Worm (Caenorhabditis elegans): Measurements from ENCODE around the gene svh-1.

Gene svh-1

DNA sequence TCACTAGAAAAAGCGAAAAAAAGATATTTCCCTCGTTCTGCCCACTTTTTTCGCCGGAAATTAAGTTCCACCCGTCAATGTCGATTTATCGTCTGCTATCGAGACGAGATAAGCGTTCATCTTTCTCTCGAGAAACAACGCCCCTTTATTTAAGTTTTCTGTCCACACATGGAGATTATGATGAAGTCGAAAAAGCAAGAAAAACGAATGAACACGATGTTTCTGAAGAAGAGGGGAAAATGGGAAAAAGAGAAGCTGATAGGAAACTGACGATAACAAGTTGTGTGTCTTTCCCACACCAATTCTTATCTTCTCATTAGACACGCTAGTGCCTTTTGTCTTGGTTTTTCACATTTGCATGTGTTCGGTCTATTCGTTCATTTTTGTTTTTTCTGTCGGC, 31.6 kb upstream of the svh-1 start:
- TF ChIP-seq lsy-27 (tag; optimal IDR thresholded peaks at IDR 0.05; ENCODE audit: borderline replicate concordance, insufficient read depth): no peak
- peak; percentile 23 for TF ChIP-seq ets-4 (GFP tag; optimal IDR thresholded peaks at IDR 0.05)
- peak; percentile 91 for TF ChIP-seq nhr-80 (tag; optimal IDR thresholded peaks at IDR 0.05)

DNA sequence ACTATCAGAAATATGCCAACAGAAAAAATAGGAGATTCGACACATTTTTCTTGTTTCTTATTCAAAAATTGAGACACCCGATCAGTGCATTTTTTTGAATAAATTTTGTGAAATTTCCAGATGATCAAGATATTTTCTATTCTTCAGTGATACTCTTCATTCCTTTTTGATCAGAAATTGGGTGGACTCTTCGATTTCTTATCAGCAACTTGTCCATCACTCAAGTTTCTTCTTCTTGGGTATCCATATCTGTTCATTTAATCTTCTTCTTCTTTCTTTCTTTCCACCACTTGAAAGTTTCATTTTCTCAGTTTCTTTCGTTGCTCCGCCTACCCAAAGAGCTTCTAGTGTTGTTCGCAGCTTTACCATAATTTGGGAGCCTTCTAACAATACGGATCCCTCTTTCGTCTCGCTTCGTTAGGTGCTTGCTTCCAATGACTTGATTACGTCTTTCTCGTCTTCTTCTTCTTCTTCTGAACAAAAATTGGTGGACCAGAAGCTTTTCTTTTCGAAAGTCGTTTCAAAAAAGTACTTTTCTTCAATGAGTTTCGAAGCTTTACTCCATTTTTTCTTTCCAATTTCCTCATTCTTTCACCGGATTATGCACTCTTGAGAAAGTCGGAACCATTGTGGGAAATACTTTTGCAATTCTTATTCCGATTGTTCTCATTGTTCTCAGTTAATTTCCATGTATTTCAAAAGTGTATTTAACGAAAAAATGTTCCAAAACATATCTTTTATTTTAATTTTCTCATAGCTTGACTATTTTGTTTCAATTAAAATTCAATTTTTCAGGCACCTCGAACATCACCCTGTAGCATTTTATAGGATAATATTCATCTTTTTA, 30.5 kb upstream of the svh-1 start, which contains the start of gene pct-1:
Gene pct-1, plus strand, starts transcription at position 797 of the 847 bp plus-strand sequence.
- TF ChIP-seq lin-26 (GFP tag; IDR thresholded peaks at IDR 0.05): no peak
- no peak for TF ChIP-seq nhr-90 (tag; optimal IDR thresholded peaks at IDR 0.05)
- no peak for TF ChIP-seq madf-10 (tag; optimal IDR thresholded peaks at IDR 0.05)
- no peak for TF ChIP-seq snpc-3.4 (tag; optimal IDR thresholded peaks at IDR 0.05)
- no peak for TF ChIP-seq fkh-3 (tag; optimal IDR thresholded peaks at IDR 0.05)
- TF ChIP-seq K12H6.12 (tag; optimal IDR thresholded peaks at IDR 0.05): no peak
- TF ChIP-seq ekl-4 (GFP tag; IDR thresholded peaks at IDR 0.05): no peak

DNA sequence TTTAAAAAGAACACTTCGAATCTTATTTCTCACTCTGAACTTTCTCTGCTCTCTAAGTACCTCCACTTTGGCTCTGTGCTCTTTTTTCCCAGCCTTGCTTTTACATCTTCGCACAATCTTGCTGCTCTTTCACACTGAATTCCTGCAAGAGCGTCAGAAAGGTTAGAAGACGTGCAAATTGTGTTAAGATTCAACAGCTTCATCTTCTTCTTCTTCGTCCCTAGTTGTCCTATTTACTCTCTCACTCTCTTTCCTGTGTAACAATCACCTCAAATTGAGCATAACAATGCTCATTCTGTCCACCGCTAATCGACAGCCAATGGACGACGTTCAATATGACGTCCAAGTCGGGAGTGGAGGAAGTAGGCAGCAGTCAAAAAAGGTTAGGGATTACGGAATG, 25.0 kb upstream of the svh-1 start:
- no peak for TF ChIP-seq ccch-3 (GFP tag; optimal IDR thresholded peaks at IDR 0.05)
- no peak for TF ChIP-seq attf-6 (GFP tag; IDR thresholded peaks at IDR 0.05)
- TF ChIP-seq tbp1 (GFP tag; optimal IDR thresholded peaks at IDR 0.05): no peak
- TF ChIP-seq snpc-1.1 (tag; optimal IDR thresholded peaks at IDR 0.05; ENCODE audit: insufficient read depth): no peak
- no peak for TF ChIP-seq nhr-179 (tag; optimal IDR thresholded peaks at IDR 0.05)
- no peak for TF ChIP-seq snpc-1.3 (tag; optimal IDR thresholded peaks at IDR 0.05; ENCODE audit: insufficient read depth)
- TF ChIP-seq pbrm-1 (GFP tag; IDR thresholded peaks at IDR 0.05): no peak
- no peak for TF ChIP-seq nfya-1 (tag; optimal IDR thresholded peaks at IDR 0.05; ENCODE audit: borderline replicate concordance, insufficient read depth)

ce11 chrIV:8182566-8182965, 23.8 kb upstream of the svh-1 start:
- TF ChIP-seq K12H6.12 (tag; optimal IDR thresholded peaks at IDR 0.05) (no peak), F33H1.4 (GFP tag; IDR thresholded peaks at IDR 0.05) (no peak)

ce11 chrIV:8183313-8183712, 23.1 kb upstream of the svh-1 start:
- no peak for TF ChIP-seq sea-2 (GFP tag; IDR thresholded peaks at IDR 0.05)
- TF ChIP-seq ama-1 (optimal IDR thresholded peaks at IDR 0.05): no peak
- no peak for TF ChIP-seq ama-1 (GFP tag; optimal IDR thresholded peaks at IDR 0.05)
- no peak for TF ChIP-seq cebp-1 (GFP tag; IDR thresholded peaks at IDR 0.05)
- peak; percentile 11 for TF ChIP-seq cebp-1 (tag; optimal IDR thresholded peaks at IDR 0.05)
- TF ChIP-seq nhr-90 (tag; optimal IDR thresholded peaks at IDR 0.05): no peak
- TF ChIP-seq lir-1 (GFP tag; conservative IDR thresholded peaks at IDR 0.05): no peak
- TF ChIP-seq K12H6.12 (tag; optimal IDR thresholded peaks at IDR 0.05): peak; percentile 12
- 0 out of 2 replicates have a peak, but pooled peaks have one; percentile 27 for TF ChIP-seq mcd-1 (GFP tag; IDR thresholded peaks at IDR 0.05)
- TF ChIP-seq hmg-1.2 (GFP tag; IDR thresholded peaks at IDR 0.05): peak; percentile 42; the same call in 1 of the 2 replicates
- TF ChIP-seq F10E7.11 (tag; optimal IDR thresholded peaks at IDR 0.05): no peak
- TF ChIP-seq Y53G8AR.9 (GFP tag; conservative IDR thresholded peaks at IDR 0.05): no peak
- TF ChIP-seq repo-1 (tag; optimal IDR thresholded peaks at IDR 0.05): no peak
- TF ChIP-seq akir-1 (GFP tag; optimal IDR thresholded peaks at IDR 0.05): no peak
- no peak for TF ChIP-seq Y95B8A.8 (GFP tag; IDR thresholded peaks at IDR 0.05)
- TF ChIP-seq Y53F4B.3 (GFP tag; IDR thresholded peaks at IDR 0.05): no peak
- TF ChIP-seq pha-4 (tag; optimal IDR thresholded peaks at IDR 0.05): no peak
- no peak for TF ChIP-seq sptf-2 (GFP tag; optimal IDR thresholded peaks at IDR 0.05)
- TF ChIP-seq pbrm-1 (GFP tag; IDR thresholded peaks at IDR 0.05): no peak
- no peak for TF ChIP-seq lin-40 (tag; optimal IDR thresholded peaks at IDR 0.05)
- TF ChIP-seq ets-4 (GFP tag; optimal IDR thresholded peaks at IDR 0.05): no peak
- no peak for TF ChIP-seq snpc-3.4 (tag; optimal IDR thresholded peaks at IDR 0.05)
- no peak for TF ChIP-seq nfya-1 (tag; optimal IDR thresholded peaks at IDR 0.05; ENCODE audit: borderline replicate concordance, insufficient read depth)
- TF ChIP-seq ccch-3 (GFP tag; optimal IDR thresholded peaks at IDR 0.05): no peak
- no peak for TF ChIP-seq nhr-80 (tag; optimal IDR thresholded peaks at IDR 0.05)
- TF ChIP-seq snpc-4 (GFP tag; optimal IDR thresholded peaks at IDR 0.05): no peak
- TF ChIP-seq snpc-4 (tag; optimal IDR thresholded peaks at IDR 0.05): no peak
- TF ChIP-seq tbp1 (GFP tag; optimal IDR thresholded peaks at IDR 0.05): no peak
- 0 out of 2 replicates have a peak, but pooled peaks have one; percentile 24 for TF ChIP-seq nfyb-1 (GFP tag; IDR thresholded peaks at IDR 0.05)
